Worm (Caenorhabditis elegans) whole organism, early embryonic: ENCODE data around the gene rps-13.

Source experiments
- aly-1 ChIP-seq: sonication (generic microtip); optimal IDR thresholded peaks from 2 replicates; lab custom pipeline; 2016; ENCODE audit warnings: missing genetic modification characterization, missing compliant biosample characterization
- ama-1 ChIP-seq: fragments of 150-350 bp; optimal IDR thresholded peaks from 2 replicates; lab custom pipeline; 2014
- ceh-13 ChIP-seq: fragments of 200-800 bp; sonication (Bioruptor generic); optimal IDR thresholded peaks from 2 replicates; lab custom pipeline; 2018; ENCODE audit warnings: mild to moderate bottlenecking, missing genetic modification characterization, missing compliant biosample characterization
- ceh-36 ChIP-seq: sonication (generic microtip); optimal IDR thresholded peaks from 2 replicates; lab custom pipeline; 2016; ENCODE audit warnings: missing genetic modification characterization, inconsistent platforms, missing compliant biosample characterization
- flt-1 ChIP-seq: fragments of 200-800 bp; sonication (Bioruptor generic); IDR thresholded peaks from 2 replicates; pipeline ENCODE4 v1.3.6; 2022; ENCODE audit warnings: missing genetic modification characterization, missing compliant biosample characterization
- hmg-4 ChIP-seq: fragments of 200-800 bp; sonication (Bioruptor generic); optimal IDR thresholded peaks from 2 replicates; lab custom pipeline; 2018; ENCODE audit warnings: mild to moderate bottlenecking, missing genetic modification characterization, missing compliant biosample characterization
- scrt-1 ChIP-seq: fragments of 200-800 bp; sonication (Bioruptor generic); IDR thresholded peaks from 2 replicates; pipeline ENCODE4 v1.3.6; 2022; ENCODE audit warnings: missing genetic modification characterization, missing compliant biosample characterization
- tbx-11 ChIP-seq: fragments of 200-800 bp; sonication (Bioruptor generic); IDR thresholded peaks from 2 replicates; pipeline ENCODE4 v1.3.6; 2022; ENCODE audit warnings: missing genetic modification characterization, missing compliant biosample characterization

DNA sequence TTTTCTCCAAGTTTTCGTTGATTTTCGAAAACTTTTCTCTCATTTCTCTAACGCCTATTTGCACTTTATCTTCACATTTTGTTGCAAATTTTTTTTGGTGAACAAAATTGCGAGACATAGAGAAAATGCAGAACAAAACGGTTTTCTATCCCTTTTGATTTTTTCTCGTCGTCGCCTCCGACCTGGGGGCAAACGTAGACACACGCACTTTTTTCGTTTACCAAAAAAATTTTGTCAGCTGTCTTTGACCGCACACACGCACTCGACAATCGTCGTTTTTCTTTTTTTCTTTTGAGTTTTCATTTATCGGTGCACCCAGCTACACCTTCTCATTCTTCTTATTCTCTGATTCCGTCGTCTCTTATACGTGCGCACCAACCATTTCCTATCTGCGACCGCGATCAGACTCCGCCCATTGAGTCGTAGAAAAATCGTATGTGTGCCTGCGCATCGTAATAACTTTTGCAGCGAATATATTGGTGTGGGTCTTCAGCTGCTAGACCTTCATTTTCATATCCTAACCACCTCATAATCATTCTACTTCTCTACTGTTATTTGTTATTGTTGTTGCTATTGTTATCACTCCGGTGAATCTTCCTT lies 12.4 kb downstream of the rps-13 start:
- TF ChIP-seq ama-1 (lab: Kevin White, UChicago) (no peak), scrt-1 (no peak), hmg-4 (no peak), flt-1 (GFP tag; lab: Robert Waterston, UW) (no peak), ceh-36 (no peak), tbx-11 (GFP tag; lab: Robert Waterston, UW) (no peak), aly-1 (no peak), ceh-13 (GFP tag; lab: Kevin White, UChicago) (no peak)
